Fruit fly (Drosophila melanogaster): Measurements from ENCODE around the gene Rrp40.
A peak's percentile ranks its signal among the peaks of the same experiment; 100 is the strongest.

The Rrp40 gene

DNA sequence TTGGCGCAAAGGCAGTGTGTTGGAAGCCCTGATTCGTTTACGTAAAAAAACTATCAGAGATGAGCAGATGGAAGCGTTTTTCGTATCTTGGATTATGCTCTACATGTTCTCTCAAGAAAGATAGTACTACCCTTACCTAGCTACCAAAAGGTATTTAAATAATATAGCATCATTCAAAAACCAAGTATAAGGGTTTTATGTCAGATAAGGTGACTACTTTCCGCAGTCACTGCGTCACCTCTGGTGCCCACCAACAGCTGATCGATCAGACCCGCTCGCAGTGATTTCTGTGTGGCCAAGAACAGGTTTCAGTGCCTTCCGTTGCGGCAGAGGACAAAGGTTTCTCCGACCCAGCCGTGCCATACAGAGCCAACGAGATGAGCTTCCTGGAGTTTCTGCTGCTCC, 1.1 kb downstream of the Rrp40 start, which contains the start of the genes Eno and CG31937 (continued):
- TF ChIP-seq pzg (GFP tag; optimal IDR thresholded peaks at IDR 0.05): peak; percentile 50
- TF ChIP-seq slp2 (GFP tag; optimal IDR thresholded peaks at IDR 0.05): no peak
- no peak for TF ChIP-seq HLH4C (GFP tag; IDR thresholded peaks at IDR 0.05; ENCODE audit: partially characterized antibody)
- TF ChIP-seq Trl (optimal IDR thresholded peaks at IDR 0.05): no peak
- TF ChIP-seq Trl (GFP tag; optimal IDR thresholded peaks at IDR 0.05): no peak
- TF ChIP-seq CG17385 (GFP tag; optimal IDR thresholded peaks at IDR 0.05): peak; percentile 47
- TF ChIP-seq phol (tag; optimal IDR thresholded peaks at IDR 0.05): peak; percentile 16
- no peak for TF ChIP-seq lola (GFP tag; optimal IDR thresholded peaks at IDR 0.05)
- peak; percentile 54 for TF ChIP-seq ind (GFP tag; optimal IDR thresholded peaks at IDR 0.05)
- no peak for TF ChIP-seq CG30431 (GFP tag; optimal IDR thresholded peaks at IDR 0.05)
- TF ChIP-seq CG13287 (GFP tag; IDR thresholded peaks at IDR 0.05; ENCODE audit: partially characterized antibody): peak; percentile 48
- peak; percentile 65 for TF ChIP-seq Hmr (GFP tag; optimal IDR thresholded peaks at IDR 0.05)
- TF ChIP-seq Gug (GFP tag; IDR thresholded peaks at IDR 0.05): peak; percentile 58; the same call in 3 of the 4 replicates
- TF ChIP-seq CG10147 (GFP tag; optimal IDR thresholded peaks at IDR 0.05): peak; percentile 21
- peak; percentile 65 for TF ChIP-seq Chrac-16 (GFP tag; optimal IDR thresholded peaks at IDR 0.05)
- peak; percentile 12 for TF ChIP-seq Bdp1 (GFP tag; optimal IDR thresholded peaks at IDR 0.05)
- TF ChIP-seq Elba2 (GFP tag; optimal IDR thresholded peaks at IDR 0.05): no peak
- peak; percentile 32 for TF ChIP-seq CG12155 (GFP tag; optimal IDR thresholded peaks at IDR 0.05)
- TF ChIP-seq CG10565 (GFP tag; optimal IDR thresholded peaks at IDR 0.05): no peak
- peak; percentile 32 for TF ChIP-seq Hr3 (GFP tag; optimal IDR thresholded peaks at IDR 0.05)
- peak; percentile 77 for TF ChIP-seq nom (GFP tag; optimal IDR thresholded peaks at IDR 0.05)
- 0 out of 3 replicates have a peak, but pooled peaks have one; percentile 21 for TF ChIP-seq croc (GFP tag; conservative IDR thresholded peaks at IDR 0.05)
- no peak for TF ChIP-seq Nf-YB (GFP tag; optimal IDR thresholded peaks at IDR 0.05)
- peak; percentile 14; the same call in 1 of the 2 replicates for TF ChIP-seq onecut (GFP tag; IDR thresholded peaks at IDR 0.05)
- peak; percentile 14 for TF ChIP-seq CG9727 (GFP tag; optimal IDR thresholded peaks at IDR 0.05)
- peak; percentile 30 for TF ChIP-seq CG2116 (GFP tag; optimal IDR thresholded peaks at IDR 0.05)
- no peak for TF ChIP-seq wek (GFP tag; optimal IDR thresholded peaks at IDR 0.05)
- TF ChIP-seq luna (GFP tag; optimal IDR thresholded peaks at IDR 0.05): no peak
- TF ChIP-seq Lhr (GFP tag; optimal IDR thresholded peaks at IDR 0.05): no peak
- TF ChIP-seq chn (GFP tag; optimal IDR thresholded peaks at IDR 0.05): peak; percentile 4
- TF ChIP-seq CG8924 (tag; optimal IDR thresholded peaks at IDR 0.05): peak; percentile 44
- no peak for TF ChIP-seq CkIIα-i1 (GFP tag; IDR thresholded peaks at IDR 0.05)
- TF ChIP-seq CG13296 (GFP tag; optimal IDR thresholded peaks at IDR 0.05): peak; percentile 19
- TF ChIP-seq lbe (GFP tag; optimal IDR thresholded peaks at IDR 0.05): no peak
- TF ChIP-seq CG7372 (GFP tag; IDR thresholded peaks at IDR 0.05): no peak
- TF ChIP-seq Antp (GFP tag; optimal IDR thresholded peaks at IDR 0.05): peak; percentile 26
- no peak for TF ChIP-seq CG10267 (tag; optimal IDR thresholded peaks at IDR 0.05)
- peak; percentile 15 for TF ChIP-seq gfzf (GFP tag; optimal IDR thresholded peaks at IDR 0.05)
- no peak for TF ChIP-seq CG6254 (GFP tag; optimal IDR thresholded peaks at IDR 0.05)
- peak; percentile 51 for TF ChIP-seq HLH54F (GFP tag; optimal IDR thresholded peaks at IDR 0.05)
- no peak for TF ChIP-seq schlank (tag; optimal IDR thresholded peaks at IDR 0.05)
- TF ChIP-seq btn (GFP tag; optimal IDR thresholded peaks at IDR 0.05): no peak
- TF ChIP-seq Dek (tag; optimal IDR thresholded peaks at IDR 0.05): peak; percentile 49
- TF ChIP-seq CG17829 (tag; optimal IDR thresholded peaks at IDR 0.05): peak; percentile 4
- TF ChIP-seq CG7928 (GFP tag; optimal IDR thresholded peaks at IDR 0.05): peak; percentile 89
- TF ChIP-seq CG7745 (tag; optimal IDR thresholded peaks at IDR 0.05): no peak
- no peak for TF ChIP-seq Doc3 (GFP tag; IDR thresholded peaks at IDR 0.05; ENCODE audit: partially characterized antibody)
- peak; percentile 58 for TF ChIP-seq zfh2 (GFP tag; optimal IDR thresholded peaks at IDR 0.05)
- peak; percentile 55 for TF ChIP-seq CrebB (tag; optimal IDR thresholded peaks at IDR 0.05)
- TF ChIP-seq tup (GFP tag; optimal IDR thresholded peaks at IDR 0.05): no peak
- TF ChIP-seq dan (GFP tag; IDR thresholded peaks at IDR 0.05): no peak

All from whole organism, embryonic.